Worm (Caenorhabditis elegans) whole organism, mixed stage, embryonic: ENCODE results near the gene ptr-8.

Source experiments
- M03D4.4 ChIP-seq: sonication (generic microtip); optimal IDR thresholded peaks from 2 replicates; lab custom pipeline; 2017; ENCODE audit warnings: mild to moderate bottlenecking, missing genetic modification characterization, missing compliant biosample characterization
- bed-3 ChIP-seq: fragments of 200-800 bp; sonication (Bioruptor generic); optimal IDR thresholded peaks from 3 replicates; lab custom pipeline; 2018; ENCODE audit warnings: mild to moderate bottlenecking, missing genetic modification characterization, moderate library complexity, missing compliant biosample characterization
- blmp-1 ChIP-seq: fragments of 150-350 bp; optimal IDR thresholded peaks from 2 replicates; lab custom pipeline; 2014; ENCODE audit warnings: missing biosample characterization, missing genetic modification characterization
- ceh-39 ChIP-seq: fragments of 150-350 bp; optimal IDR thresholded peaks from 2 replicates; lab custom pipeline; 2014; ENCODE audit warnings: missing biosample characterization, missing genetic modification characterization
- ceh-43 ChIP-seq: fragments of 200-800 bp; sonication (Bioruptor generic); optimal IDR thresholded peaks from 2 replicates; lab custom pipeline; 2018; ENCODE audit warnings: mild to moderate bottlenecking, missing genetic modification characterization, moderate library complexity, missing compliant biosample characterization
- ceh-83 ChIP-seq: fragments of 200-800 bp; sonication (Bioruptor generic); optimal IDR thresholded peaks from 2 replicates; lab custom pipeline; 2018; ENCODE audit warnings: mild to moderate bottlenecking, missing genetic modification characterization, missing compliant biosample characterization
- ces-1 ChIP-seq: fragments of 150-350 bp; optimal IDR thresholded peaks from 2 replicates; lab custom pipeline; 2014; ENCODE audit warnings: missing biosample characterization, missing genetic modification reagents, missing genetic modification characterization
- cnd-1 ChIP-seq: fragments of 200-800 bp; sonication (Bioruptor generic); optimal IDR thresholded peaks from 2 replicates; lab custom pipeline; 2018; ENCODE audit warnings: mild to moderate bottlenecking, missing genetic modification characterization, missing compliant biosample characterization
- drap-1 ChIP-seq: fragments of 200-800 bp; sonication (Bioruptor generic); optimal IDR thresholded peaks from 3 replicates; lab custom pipeline; 2018; ENCODE audit warnings: mild to moderate bottlenecking, missing genetic modification characterization, missing compliant biosample characterization
- elt-1 ChIP-seq: sonication (generic microtip); optimal IDR thresholded peaks from 2 replicates; lab custom pipeline; 2017; ENCODE audit warnings: missing genetic modification characterization, mild to moderate bottlenecking, missing compliant biosample characterization, antibody characterized with exemption, moderate library complexity, borderline replicate concordance; ENCODE audit not compliant: insufficient read depth
- elt-3 ChIP-seq: fragments of 150-350 bp; optimal IDR thresholded peaks from 2 replicates; lab custom pipeline; 2014; ENCODE audit warnings: missing biosample characterization, missing genetic modification characterization
- flh-1 ChIP-seq: fragments of 200-800 bp; sonication (Bioruptor generic); optimal IDR thresholded peaks from 2 replicates; lab custom pipeline; 2018; ENCODE audit warnings: mild to moderate bottlenecking, missing genetic modification characterization, moderate library complexity, missing compliant biosample characterization
- ham-2 ChIP-seq: fragments of 200-800 bp; sonication (Bioruptor generic); optimal IDR thresholded peaks from 2 replicates; lab custom pipeline; 2018; ENCODE audit warnings: mild to moderate bottlenecking, missing genetic modification characterization, missing compliant biosample characterization
- lin-13 ChIP-seq: fragments of 150-350 bp; optimal IDR thresholded peaks from 2 replicates; lab custom pipeline; 2014; ENCODE audit warnings: missing biosample characterization, missing genetic modification characterization
- lin-32 ChIP-seq: fragments of 200-800 bp; sonication (Bioruptor generic); optimal IDR thresholded peaks from 2 replicates; lab custom pipeline; 2018; ENCODE audit warnings: mild to moderate bottlenecking, missing genetic modification characterization, missing compliant biosample characterization
- lsy-2 ChIP-seq: fragments of 150-350 bp; optimal IDR thresholded peaks from 2 replicates; lab custom pipeline; 2014; ENCODE audit warnings: missing biosample characterization, missing genetic modification characterization
- mab-5 ChIP-seq: fragments of 150-350 bp; optimal IDR thresholded peaks from 2 replicates; lab custom pipeline; 2014; ENCODE audit warnings: missing biosample characterization, missing genetic modification characterization
- mep-1 ChIP-seq: fragments of 150-350 bp; optimal IDR thresholded peaks from 2 replicates; lab custom pipeline; 2017; ENCODE audit warnings: missing biosample characterization, missing genetic modification reagents, missing genetic modification characterization, inconsistent platforms
- mls-2 ChIP-seq: sonication (generic microtip); optimal IDR thresholded peaks from 2 replicates; lab custom pipeline; 2016; ENCODE audit warnings: mild to moderate bottlenecking, missing genetic modification characterization, moderate library complexity, missing compliant biosample characterization
- nhr-12 ChIP-seq: fragments of 150-350 bp; optimal IDR thresholded peaks from 2 replicates; lab custom pipeline; 2014; ENCODE audit warnings: missing biosample characterization, missing genetic modification characterization
- nhr-2 ChIP-seq: fragments of 150-350 bp; optimal IDR thresholded peaks from 2 replicates; lab custom pipeline; 2014; ENCODE audit warnings: missing biosample characterization, missing genetic modification characterization
- nhr-237 ChIP-seq: fragments of 150-350 bp; optimal IDR thresholded peaks from 2 replicates; lab custom pipeline; 2014; ENCODE audit warnings: missing biosample characterization, missing genetic modification characterization
- pha-4 ChIP-seq: fragments of 150-350 bp; optimal IDR thresholded peaks from 2 replicates; lab custom pipeline; 2018; ENCODE audit warnings: missing biosample characterization, missing genetic modification reagents, missing genetic modification characterization
- sem-2 ChIP-seq: fragments of 200-800 bp; sonication (Bioruptor generic); optimal IDR thresholded peaks from 2 replicates; lab custom pipeline; 2018; ENCODE audit warnings: mild to moderate bottlenecking, missing genetic modification characterization, missing compliant biosample characterization
- snpc-4 ChIP-seq: fragments of 150-350 bp; optimal IDR thresholded peaks from 2 replicates; lab custom pipeline; 2014; ENCODE audit warnings: missing biosample characterization, missing genetic modification characterization
- sptf-1 ChIP-seq: sonication (generic microtip); optimal IDR thresholded peaks from 2 replicates; lab custom pipeline; 2017; ENCODE audit warnings: mild to moderate bottlenecking, missing genetic modification characterization, moderate library complexity, missing compliant biosample characterization
- unc-120 ChIP-seq: sonication (generic microtip); optimal IDR thresholded peaks from 2 replicates; lab custom pipeline; 2017; ENCODE audit warnings: missing genetic modification characterization, missing compliant biosample characterization; ENCODE audit not compliant: poor library complexity, severe bottlenecking
- unc-39 ChIP-seq: fragments of 150-350 bp; optimal IDR thresholded peaks from 2 replicates; lab custom pipeline; 2014; ENCODE audit warnings: missing biosample characterization, missing genetic modification characterization
- unc-62 ChIP-seq: fragments of 150-350 bp; optimal IDR thresholded peaks from 2 replicates; lab custom pipeline; 2014; ENCODE audit warnings: missing biosample characterization, missing genetic modification reagents, missing genetic modification characterization
- zip-8 ChIP-seq: fragments of 150-350 bp; optimal IDR thresholded peaks from 2 replicates; lab custom pipeline; 2014; ENCODE audit warnings: missing biosample characterization, missing genetic modification characterization
- ztf-11 ChIP-seq: fragments of 150-350 bp; optimal IDR thresholded peaks from 2 replicates; lab custom pipeline; 2014; ENCODE audit warnings: missing biosample characterization, missing genetic modification characterization

ptr-8 gene

ce11 chrII:10887097-10887496 is 2.0 kb upstream of the ptr-8 start:
- no peak for TF ChIP-seq M03D4.4 (tag; lab: Kevin White, UChicago)
- TF ChIP-seq zip-8 (tag; lab: Kevin White, UChicago) = no peak
- TF ChIP-seq flh-1 (GFP tag; lab: Kevin White, UChicago) = no peak
- TF ChIP-seq ces-1 (GFP tag; lab: Kevin White, UChicago) = no peak
- TF ChIP-seq ceh-83 = no peak
- TF ChIP-seq lin-13 (tag; lab: Kevin White, UChicago) = no peak
- no peak for TF ChIP-seq nhr-12 (tag; lab: Kevin White, UChicago)
- no peak for TF ChIP-seq elt-3 (tag; lab: Kevin White, UChicago)
- no peak for TF ChIP-seq unc-120 (tag; lab: Kevin White, UChicago)
- no peak for TF ChIP-seq ceh-43 (GFP tag; lab: Kevin White, UChicago)
- TF ChIP-seq lin-32 = no peak
- no peak for TF ChIP-seq blmp-1 (tag; lab: Kevin White, UChicago)
- TF ChIP-seq ztf-11 (tag; lab: Kevin White, UChicago) = no peak
- TF ChIP-seq cnd-1 (tag; lab: Kevin White, UChicago) = no peak
- TF ChIP-seq bed-3 = no peak
- no peak for TF ChIP-seq lsy-2

- no peak for TF ChIP-seq zip-8 (tag; lab: Kevin White, UChicago)
- no peak for TF ChIP-seq snpc-4 (tag; lab: Kevin White, UChicago)
- TF ChIP-seq flh-1 (GFP tag; lab: Kevin White, UChicago) = no peak
- TF ChIP-seq unc-39 (tag; lab: Kevin White, UChicago) = no peak
- TF ChIP-seq cnd-1 (tag; lab: Kevin White, UChicago) = no peak
Measured at ce11 chrII:10894996-10895395, 5.9 kb downstream of the ptr-8 start, which contains the start of gene sra-10. TSS of gene sra-10 (minus strand) at chrII:10895096.

DNA sequence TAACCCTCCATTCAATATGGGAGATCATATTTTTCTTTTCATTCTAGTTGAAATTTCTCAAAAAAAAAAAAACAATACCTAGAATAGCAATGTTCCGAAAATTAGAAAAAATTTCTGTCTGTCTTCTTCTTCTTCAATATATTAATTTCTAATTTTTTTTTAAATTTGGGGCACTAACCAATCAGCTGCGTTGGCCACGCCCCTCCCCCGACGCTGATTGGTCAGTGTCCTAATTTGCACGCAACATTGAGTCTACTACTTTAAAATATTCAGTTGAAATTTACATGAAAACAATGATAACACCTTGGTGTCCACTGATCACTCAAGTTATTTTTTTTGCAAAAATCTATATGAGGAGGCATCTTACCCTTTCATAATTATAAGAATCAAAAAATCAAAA is 6.9 kb downstream of the ptr-8 start:
- TF ChIP-seq nhr-237 (tag; lab: Kevin White, UChicago) (no peak), sem-2 (GFP tag; lab: Kevin White, UChicago) (no peak), mab-5 (tag; lab: Kevin White, UChicago) (no peak), lin-13 (tag; lab: Kevin White, UChicago) (no peak), ztf-11 (tag; lab: Kevin White, UChicago) (no peak), nhr-2 (no peak), unc-120 (tag; lab: Kevin White, UChicago) (no peak), unc-39 (tag; lab: Kevin White, UChicago) (no peak), mep-1 (tag; lab: Kevin White, UChicago) (no peak), lsy-2 (no peak), drap-1 (GFP tag; lab: Kevin White, UChicago) (no peak), cnd-1 (tag; lab: Kevin White, UChicago) (no peak), mls-2 (tag; lab: Kevin White, UChicago) (no peak), ceh-83 (no peak), ceh-39 (tag; lab: Kevin White, UChicago) (no peak), pha-4 (tag; lab: Kevin White, UChicago) (no peak)
- TF ChIP-seq, all 35 proteins: peak for 0

ce11 chrII:10898998-10899397 is 9.9 kb downstream of the ptr-8 start:
- TF ChIP-seq mls-2 (tag; lab: Kevin White, UChicago) = no peak
- TF ChIP-seq nhr-12 (tag; lab: Kevin White, UChicago) = no peak
- TF ChIP-seq mab-5 (tag; lab: Kevin White, UChicago) = no peak
- no peak for TF ChIP-seq cnd-1 (tag; lab: Kevin White, UChicago)
- no peak for TF ChIP-seq ceh-83
- no peak for TF ChIP-seq ceh-39 (tag; lab: Kevin White, UChicago)
- no peak for TF ChIP-seq elt-3 (tag; lab: Kevin White, UChicago)
- TF ChIP-seq ces-1 (GFP tag; lab: Kevin White, UChicago) = no peak
- TF ChIP-seq ham-2 (GFP tag; lab: Kevin White, UChicago) = no peak
- TF ChIP-seq sptf-1 (tag; lab: Kevin White, UChicago) = no peak
- no peak for TF ChIP-seq lsy-2
- TF ChIP-seq zip-8 (tag; lab: Kevin White, UChicago) = no peak
- TF ChIP-seq elt-1 (tag; lab: Kevin White, UChicago) = no peak
- no peak for TF ChIP-seq unc-62 (GFP tag; lab: Kevin White, UChicago)
- TF ChIP-seq lin-32 = no peak
- TF ChIP-seq snpc-4 (tag; lab: Kevin White, UChicago) = no peak
- no peak for TF ChIP-seq lin-13 (tag; lab: Kevin White, UChicago)
- no peak for TF ChIP-seq unc-39 (tag; lab: Kevin White, UChicago)
- TF ChIP-seq drap-1 (GFP tag; lab: Kevin White, UChicago) = no peak
- TF ChIP-seq pha-4 (tag; lab: Kevin White, UChicago) = no peak
